Worm (Caenorhabditis elegans) whole organism, L3 larva: ENCODE measurements around the gene mel-32.

Experiments used
- fkh-10 ChIP-seq: sonication (generic microtip); optimal IDR thresholded peaks from 2 replicates; lab custom pipeline; 2017; ENCODE audit warnings: missing biosample characterization, missing genetic modification reagents, missing genetic modification characterization
- unc-39 ChIP-seq: sonication (generic microtip); optimal IDR thresholded peaks from 4 replicates; lab custom pipeline; 2017; ENCODE audit warnings: missing biosample characterization, missing genetic modification characterization

DNA sequence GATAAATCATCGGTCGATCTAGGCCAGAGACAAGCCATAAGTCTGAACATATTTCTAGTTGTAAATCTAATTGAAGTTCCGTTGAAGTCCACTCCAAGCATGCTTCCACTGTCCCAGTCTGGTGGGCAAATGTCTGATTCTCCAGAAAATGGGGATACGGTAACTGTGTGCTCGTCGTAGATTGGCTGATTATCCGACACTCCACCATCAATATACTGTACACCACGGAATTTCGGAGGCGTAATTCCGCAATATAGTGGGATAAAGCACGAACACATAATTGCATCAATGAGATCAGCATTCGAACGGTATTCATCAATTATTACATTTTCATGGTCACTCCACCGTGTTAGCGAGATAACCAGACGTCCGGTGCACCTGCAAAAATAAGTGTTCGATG, 24.5 kb downstream of the mel-32 start:
- TF ChIP-seq unc-39 (tag; lab: Kevin White, UChicago) = no peak
- TF ChIP-seq fkh-10 (GFP tag; lab: Kevin White, UChicago) = no peak
